Worm (Caenorhabditis elegans): ENCODE measurements around the gene usp-4.

The usp-4 gene

ce11 chrIV:6757011-6757410, at the start of gene usp-4:
Gene usp-4, plus strand, starts transcription at chrIV:6757311.
- TF ChIP-seq W03F9.2 (tag; optimal IDR thresholded peaks at IDR 0.05) (no peak), him-1 (tag; optimal IDR thresholded peaks at IDR 0.05) (no peak), dao-5 (tag; optimal IDR thresholded peaks at IDR 0.05) (no peak)

DNA sequence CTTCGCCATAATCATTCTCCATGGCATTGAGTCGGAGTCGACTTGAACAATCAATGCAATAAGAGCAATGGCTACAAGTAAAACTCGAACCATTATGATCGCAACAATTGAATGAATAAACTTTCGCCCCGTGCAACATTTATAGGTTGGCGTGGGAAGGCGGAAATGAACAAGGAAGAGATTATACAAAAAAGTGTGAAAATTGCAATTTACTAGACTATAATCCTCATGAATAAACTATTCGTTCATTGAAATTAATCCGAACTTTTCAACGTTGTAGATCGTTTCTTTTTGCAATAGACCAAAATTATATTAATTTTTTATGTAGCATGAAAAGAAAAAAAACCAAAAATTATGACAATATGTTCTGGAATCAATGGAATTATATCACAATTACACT, 16.9 kb upstream of the usp-4 start, which contains the start of gene Y73B6A.3:
Y73B6A.3 (minus strand) TSS at position 101 of the 400 bp plus-strand sequence.
- no peak for TF ChIP-seq dao-5 (tag; optimal IDR thresholded peaks at IDR 0.05)
- TF ChIP-seq W03F9.2 (tag; optimal IDR thresholded peaks at IDR 0.05) = no peak
- TF ChIP-seq him-1 (tag; optimal IDR thresholded peaks at IDR 0.05) = no peak

ce11 chrIV:6742159-6742558, 15.0 kb upstream of the usp-4 start, which contains the start of gene smg-7:
Gene smg-7, minus strand, starts transcription at chrIV:6742443.
- no peak for TF ChIP-seq him-1 (tag; optimal IDR thresholded peaks at IDR 0.05)
- TF ChIP-seq W03F9.2 (tag; optimal IDR thresholded peaks at IDR 0.05) = no peak
- no peak for TF ChIP-seq dao-5 (tag; optimal IDR thresholded peaks at IDR 0.05)

DNA sequence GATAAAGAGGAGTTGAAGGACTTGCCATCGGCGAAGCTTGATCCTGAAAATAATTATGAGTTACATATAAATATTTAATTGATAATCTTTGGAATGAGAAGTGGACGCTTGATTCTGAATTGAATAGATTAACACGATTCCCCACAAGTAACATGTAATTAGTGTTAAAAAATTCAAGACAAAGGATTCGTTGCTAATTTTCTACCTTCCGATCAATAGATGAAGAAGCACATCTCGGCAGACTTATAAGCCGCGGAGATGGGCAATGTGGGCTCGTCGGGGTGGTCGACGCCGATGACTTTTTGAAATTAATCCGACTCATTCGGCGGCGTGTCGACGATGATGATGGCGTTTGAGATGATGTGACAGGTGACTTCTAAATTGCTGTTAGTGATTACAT, 10.0 kb upstream of the usp-4 start:
- TF ChIP-seq him-1 (tag; optimal IDR thresholded peaks at IDR 0.05) (no peak), W03F9.2 (tag; optimal IDR thresholded peaks at IDR 0.05) (no peak), dao-5 (tag; optimal IDR thresholded peaks at IDR 0.05) (no peak)

ce11 chrIV:6747652-6748051, 9.5 kb upstream of the usp-4 start:
- TF ChIP-seq him-1 (tag; optimal IDR thresholded peaks at IDR 0.05) (no peak), dao-5 (tag; optimal IDR thresholded peaks at IDR 0.05) (no peak), W03F9.2 (tag; optimal IDR thresholded peaks at IDR 0.05) (no peak)

- no peak for TF ChIP-seq him-1 (tag; optimal IDR thresholded peaks at IDR 0.05)
- no peak for TF ChIP-seq dao-5 (tag; optimal IDR thresholded peaks at IDR 0.05)
- no peak for TF ChIP-seq W03F9.2 (tag; optimal IDR thresholded peaks at IDR 0.05)
These were observed 8.6 kb upstream of the usp-4 start, which contains the start of gene lin-45 for ce11 chrIV:6748491-6748890. Gene lin-45, minus strand, starts transcription at chrIV:6748572.

- TF ChIP-seq W03F9.2 (tag; optimal IDR thresholded peaks at IDR 0.05) (no peak), him-1 (tag; optimal IDR thresholded peaks at IDR 0.05) (no peak), dao-5 (tag; optimal IDR thresholded peaks at IDR 0.05) (no peak)
These were observed 7.0 kb upstream of the usp-4 start for ce11 chrIV:6750117-6750516.

ce11 chrIV:6751213-6751612, 5.9 kb upstream of the usp-4 start:
- TF ChIP-seq dao-5 (tag; optimal IDR thresholded peaks at IDR 0.05) = no peak
- TF ChIP-seq W03F9.2 (tag; optimal IDR thresholded peaks at IDR 0.05) = no peak
- TF ChIP-seq him-1 (tag; optimal IDR thresholded peaks at IDR 0.05) = no peak

DNA sequence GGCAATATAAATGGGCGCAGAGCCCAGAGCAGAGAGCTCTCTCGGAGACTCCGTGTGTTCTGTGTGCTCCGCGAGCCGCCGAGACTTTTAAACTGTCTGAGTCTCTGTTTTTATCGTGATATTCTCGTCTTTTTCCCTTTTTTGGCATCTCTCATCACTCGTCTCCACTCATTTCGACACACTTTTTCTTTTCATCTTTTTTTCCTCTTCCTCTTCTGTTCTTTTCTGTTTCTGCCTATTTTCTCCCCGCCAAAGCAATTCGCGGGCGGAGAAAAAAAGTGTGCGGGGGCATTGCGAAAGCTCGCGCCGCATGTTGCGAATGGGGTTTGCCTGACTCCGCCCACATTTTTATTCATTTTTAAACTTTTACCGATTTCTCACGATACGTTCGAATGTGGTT, 737 bp upstream of the usp-4 start:
- peak; percentile 93 for TF ChIP-seq him-1 (tag; optimal IDR thresholded peaks at IDR 0.05)
- TF ChIP-seq W03F9.2 (tag; optimal IDR thresholded peaks at IDR 0.05) = peak; percentile 88
- peak; percentile 73 for TF ChIP-seq dao-5 (tag; optimal IDR thresholded peaks at IDR 0.05)

DNA sequence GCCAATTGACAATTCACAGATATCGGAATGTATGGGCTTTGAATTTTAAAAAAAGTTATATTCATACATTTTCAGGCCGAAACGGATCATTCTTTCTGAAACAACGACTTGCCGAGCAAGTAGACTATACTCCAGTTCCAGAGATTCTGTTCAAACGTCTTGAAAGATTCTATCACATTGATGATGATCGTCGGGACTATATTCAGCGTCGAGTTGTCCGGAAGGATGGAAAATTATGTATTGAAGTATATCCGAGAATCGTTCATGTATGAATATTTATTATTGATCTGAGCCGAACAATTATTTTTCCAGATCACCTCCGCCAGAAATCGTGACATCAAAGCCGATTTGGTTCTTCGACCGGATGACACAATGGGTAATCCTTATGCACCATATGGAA, 503 bp downstream of the usp-4 start:
- no peak for TF ChIP-seq him-1 (tag; optimal IDR thresholded peaks at IDR 0.05)

- TF ChIP-seq him-1 (tag; optimal IDR thresholded peaks at IDR 0.05) = no peak
These were observed 5.3 kb downstream of the usp-4 start, which contains the start of gene spd-3 for ce11 chrIV:6762416-6762815. Gene spd-3, plus strand, starts transcription at chrIV:6762716.

DNA sequence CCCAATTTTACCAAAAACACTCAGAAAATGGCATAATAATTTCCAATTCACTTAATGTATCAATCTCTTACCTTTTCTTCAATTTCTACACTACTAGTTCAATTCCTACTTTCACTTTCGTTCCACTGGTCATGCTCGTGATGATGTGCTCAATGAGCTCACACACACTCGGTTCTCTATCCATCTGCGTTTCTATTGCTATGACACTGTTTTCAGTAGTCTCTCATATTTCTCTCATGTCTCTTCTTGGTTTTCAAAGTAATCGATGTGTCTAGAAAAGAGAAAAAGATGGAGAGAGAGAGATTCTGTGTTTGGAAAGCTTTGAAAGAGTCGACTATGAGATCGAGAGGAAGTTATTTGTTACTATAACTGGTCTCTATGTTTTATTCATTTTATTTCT, 10.1 kb downstream of the usp-4 start:
- peak; percentile 42 for TF ChIP-seq him-1 (tag; optimal IDR thresholded peaks at IDR 0.05)
- no peak for TF ChIP-seq dao-5 (tag; optimal IDR thresholded peaks at IDR 0.05)
- no peak for TF ChIP-seq W03F9.2 (tag; optimal IDR thresholded peaks at IDR 0.05)

- TF ChIP-seq dao-5 (tag; optimal IDR thresholded peaks at IDR 0.05) (no peak), him-1 (tag; optimal IDR thresholded peaks at IDR 0.05) (no peak)
These were observed 13.3 kb downstream of the usp-4 start, which contains the start of gene anat-1 for ce11 chrIV:6770407-6770883. Gene anat-1, plus strand, starts transcription at chrIV:6770833.

DNA sequence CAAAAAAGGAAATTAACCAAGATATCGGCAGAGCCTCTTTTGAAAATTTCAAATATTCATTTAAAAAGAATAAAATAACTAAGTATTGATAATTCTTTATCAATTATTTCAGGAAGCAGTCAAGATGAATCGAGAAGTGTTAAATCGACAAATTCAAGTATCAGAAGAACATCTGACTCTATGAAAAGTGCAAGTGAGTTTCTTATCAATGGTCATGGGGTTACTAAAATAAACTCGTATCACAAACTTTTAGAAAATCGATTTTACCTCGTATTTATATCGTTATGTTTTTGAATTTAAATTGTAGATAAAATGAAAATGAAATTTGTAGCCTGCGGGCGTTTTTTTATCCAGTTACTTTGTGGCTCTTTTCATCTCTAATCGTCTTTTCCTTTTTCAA, 14.4 kb downstream of the usp-4 start:
- TF ChIP-seq dao-5 (tag; optimal IDR thresholded peaks at IDR 0.05) (no peak), him-1 (tag; optimal IDR thresholded peaks at IDR 0.05) (no peak), W03F9.2 (tag; optimal IDR thresholded peaks at IDR 0.05) (no peak)

- TF ChIP-seq W03F9.2 (tag; optimal IDR thresholded peaks at IDR 0.05) (no peak), him-1 (tag; optimal IDR thresholded peaks at IDR 0.05) (no peak), dao-5 (tag; optimal IDR thresholded peaks at IDR 0.05) (no peak)
These were observed 20.0 kb downstream of the usp-4 start for ce11 chrIV:6777156-6777555.
